Worm (Caenorhabditis elegans) whole organism, L2 larva: ENCODE results near the gene R160.2.

ENCODE experiments used
- C34F6.9 ChIP-seq: fragments of 150-350 bp; optimal IDR thresholded peaks from 2 replicates; lab custom pipeline; 2014; ENCODE audit warnings: missing biosample characterization, missing genetic modification characterization
- F13H6.1 ChIP-seq: sonication (generic microtip); optimal IDR thresholded peaks from 2 replicates; lab custom pipeline; 2016; ENCODE audit warnings: missing genetic modification characterization, missing compliant biosample characterization
- R02D3.7 ChIP-seq: fragments of 150-350 bp; optimal IDR thresholded peaks from 2 replicates; lab custom pipeline; 2014; ENCODE audit warnings: missing biosample characterization, missing genetic modification characterization
- Y55F3AM.14 ChIP-seq: fragments of 200-800 bp; sonication (Bioruptor generic); optimal IDR thresholded peaks from 2 replicates; lab custom pipeline; 2018; ENCODE audit warnings: mild to moderate bottlenecking, missing genetic modification characterization, missing compliant biosample characterization
- ZK546.5 ChIP-seq: sonication (generic microtip); optimal IDR thresholded peaks from 2 replicates; lab custom pipeline; 2017; ENCODE audit warnings: missing biosample characterization, missing genetic modification characterization
- alr-1 ChIP-seq: fragments of 150-350 bp; optimal IDR thresholded peaks from 2 replicates; lab custom pipeline; 2014; ENCODE audit warnings: missing biosample characterization, missing genetic modification characterization
- aly-2 ChIP-seq: fragments of 150-350 bp; optimal IDR thresholded peaks from 2 replicates; lab custom pipeline; 2014; ENCODE audit warnings: missing biosample characterization, missing genetic modification characterization
- blmp-1 ChIP-seq: sonication (generic microtip); optimal IDR thresholded peaks from 2 replicates; lab custom pipeline; 2017; ENCODE audit warnings: missing genetic modification characterization, mild to moderate bottlenecking, missing compliant biosample characterization, antibody characterized with exemption, moderate library complexity; ENCODE audit not compliant: insufficient read depth
- ceh-82 ChIP-seq: fragments of 150-350 bp; optimal IDR thresholded peaks from 2 replicates; lab custom pipeline; 2014; ENCODE audit warnings: missing biosample characterization, missing genetic modification characterization
- dmd-4 ChIP-seq: sonication (generic microtip); optimal IDR thresholded peaks from 2 replicates; lab custom pipeline; 2017; ENCODE audit warnings: missing biosample characterization, missing genetic modification characterization
- egl-27 ChIP-seq: sonication (generic microtip); optimal IDR thresholded peaks from 3 replicates; lab custom pipeline; 2017; ENCODE audit warnings: missing biosample characterization, missing genetic modification reagents, missing genetic modification characterization
- elt-1 ChIP-seq: fragments of 150-350 bp; optimal IDR thresholded peaks from 2 replicates; lab custom pipeline; 2014; ENCODE audit warnings: missing biosample characterization, missing genetic modification characterization
- elt-3 ChIP-seq: sonication (generic microtip); optimal IDR thresholded peaks from 2 replicates; lab custom pipeline; 2017; ENCODE audit warnings: missing biosample characterization, missing genetic modification characterization
- fos-1 ChIP-seq: fragments of 150-350 bp; optimal IDR thresholded peaks from 2 replicates; lab custom pipeline; 2014; ENCODE audit warnings: missing biosample characterization, missing genetic modification characterization
- lin-11 ChIP-seq: fragments of 150-350 bp; sonication (generic microtip); optimal IDR thresholded peaks from 2 replicates; lab custom pipeline; 2014; ENCODE audit warnings: missing biosample characterization, missing genetic modification characterization, inconsistent platforms, mixed read lengths
- lin-13 ChIP-seq: fragments of 150-350 bp; optimal IDR thresholded peaks from 2 replicates; lab custom pipeline; 2014; ENCODE audit warnings: missing biosample characterization, missing genetic modification reagents, missing genetic modification characterization
- lin-39 ChIP-seq: fragments of 150-350 bp; optimal IDR thresholded peaks from 2 replicates; lab custom pipeline; 2014; ENCODE audit warnings: missing biosample characterization, missing genetic modification reagents, missing genetic modification characterization
- lsy-2 ChIP-seq, 2 experiments: fragments of 150-350 bp in 1 of 2; sonication (generic microtip) in 1 of 2; optimal IDR thresholded peaks; 2 replicates each; lab custom pipeline; 2014 to 2017; ENCODE audit warnings: missing biosample characterization in 2 of 2, missing genetic modification characterization in 2 of 2
- mab-5 ChIP-seq: fragments of 150-350 bp; optimal IDR thresholded peaks from 2 replicates; lab custom pipeline; 2014; ENCODE audit warnings: missing biosample characterization, missing genetic modification characterization
- mbf-1 ChIP-seq: sonication (generic microtip); optimal IDR thresholded peaks from 2 replicates; lab custom pipeline; 2017; ENCODE audit warnings: missing biosample characterization, missing genetic modification characterization
- mdl-1 ChIP-seq, 2 experiments: fragments of 150-350 bp in 1 of 2; sonication (generic microtip) in 1 of 2; optimal IDR thresholded peaks; 2 replicates each; lab custom pipeline; 2017; ENCODE audit warnings: missing biosample characterization in 2 of 2, missing genetic modification characterization in 2 of 2
- nhr-10 ChIP-seq: sonication (generic microtip); optimal IDR thresholded peaks from 2 replicates; lab custom pipeline; 2017; ENCODE audit warnings: missing biosample characterization, missing genetic modification characterization
- nhr-11 ChIP-seq: fragments of 150-350 bp; optimal IDR thresholded peaks from 2 replicates; lab custom pipeline; 2014; ENCODE audit warnings: missing biosample characterization, missing genetic modification characterization
- nhr-12 ChIP-seq: fragments of 150-350 bp; optimal IDR thresholded peaks from 2 replicates; lab custom pipeline; 2014; ENCODE audit warnings: missing biosample characterization, missing genetic modification characterization
- nhr-129 ChIP-seq: fragments of 150-350 bp; optimal IDR thresholded peaks from 2 replicates; lab custom pipeline; 2014; ENCODE audit warnings: missing biosample characterization, missing genetic modification characterization
- nhr-21 ChIP-seq: fragments of 150-350 bp; optimal IDR thresholded peaks from 2 replicates; lab custom pipeline; 2014; ENCODE audit warnings: missing biosample characterization, missing genetic modification characterization
- nhr-23 ChIP-seq: fragments of 150-350 bp; optimal IDR thresholded peaks from 2 replicates; lab custom pipeline; 2014; ENCODE audit warnings: missing biosample characterization, missing genetic modification reagents, missing genetic modification characterization
- nhr-237 ChIP-seq: fragments of 150-350 bp; optimal IDR thresholded peaks from 2 replicates; lab custom pipeline; 2014; ENCODE audit warnings: missing biosample characterization, missing genetic modification characterization
- nhr-6 ChIP-seq: fragments of 150-350 bp; optimal IDR thresholded peaks from 2 replicates; lab custom pipeline; 2014; ENCODE audit warnings: missing biosample characterization, missing genetic modification characterization
- nhr-77 ChIP-seq: fragments of 150-350 bp; optimal IDR thresholded peaks from 2 replicates; lab custom pipeline; 2014; ENCODE audit warnings: missing biosample characterization, missing genetic modification characterization
- peb-1 ChIP-seq: fragments of 150-350 bp; optimal IDR thresholded peaks from 2 replicates; lab custom pipeline; 2014; ENCODE audit warnings: missing biosample characterization, missing genetic modification characterization
- sem-4 ChIP-seq: fragments of 150-350 bp; optimal IDR thresholded peaks from 2 replicates; lab custom pipeline; 2014; ENCODE audit warnings: missing biosample characterization, missing genetic modification reagents, missing genetic modification characterization
- skn-1 ChIP-seq: sonication (generic microtip); optimal IDR thresholded peaks from 2 replicates; lab custom pipeline; 2017; ENCODE audit warnings: missing biosample characterization, missing genetic modification characterization
- sma-3 ChIP-seq: sonication (generic microtip); optimal IDR thresholded peaks from 2 replicates; lab custom pipeline; 2016; ENCODE audit warnings: missing genetic modification reagents, missing genetic modification characterization, missing compliant biosample characterization
- sma-9 ChIP-seq, 2 experiments: fragments of 150-350 bp in 1 of 2; sonication (generic microtip) in 1 of 2; optimal IDR thresholded peaks; 2 replicates each; lab custom pipeline; 2014 to 2016; ENCODE audit warnings: missing genetic modification characterization in 2 of 2, mild to moderate bottlenecking in 1 of 2, missing biosample characterization in 1 of 2, missing compliant biosample characterization in 1 of 2, missing genetic modification reagents in 1 of 2, moderate library complexity in 1 of 2
- snpc-4 ChIP-seq: fragments of 150-350 bp; optimal IDR thresholded peaks from 2 replicates; lab custom pipeline; 2014; ENCODE audit warnings: missing biosample characterization, missing genetic modification characterization
- unc-39 ChIP-seq: fragments of 150-350 bp; optimal IDR thresholded peaks from 2 replicates; lab custom pipeline; 2014; ENCODE audit warnings: missing biosample characterization, missing genetic modification characterization
- unc-55 ChIP-seq: fragments of 150-350 bp; sonication (generic microtip); optimal IDR thresholded peaks from 3 replicates; lab custom pipeline; 2014; ENCODE audit warnings: missing biosample characterization, missing genetic modification reagents, missing genetic modification characterization
- unc-62 ChIP-seq: fragments of 150-350 bp; optimal IDR thresholded peaks from 2 replicates; lab custom pipeline; 2014; ENCODE audit warnings: missing biosample characterization, missing genetic modification reagents, missing genetic modification characterization
- zag-1 ChIP-seq: fragments of 150-350 bp; optimal IDR thresholded peaks from 2 replicates; lab custom pipeline; 2014; ENCODE audit warnings: missing biosample characterization, missing genetic modification characterization
- ztf-1 ChIP-seq: fragments of 200-800 bp; sonication (Bioruptor generic); conservative IDR thresholded peaks from 2 replicates; pipeline ENCODE4 v1.3.6; 2022; ENCODE audit warnings: missing genetic modification characterization, missing compliant biosample characterization
- ztf-11 ChIP-seq: sonication (generic microtip); optimal IDR thresholded peaks from 2 replicates; lab custom pipeline; 2017; ENCODE audit warnings: missing biosample characterization, missing genetic modification characterization
- ztf-4 ChIP-seq: fragments of 150-350 bp; optimal IDR thresholded peaks from 2 replicates; lab custom pipeline; 2014; ENCODE audit warnings: missing biosample characterization, missing genetic modification characterization

R160.2 gene

ce11 chrX:4404717-4405116 is 28.0 kb upstream of the R160.2 start:
- TF ChIP-seq mbf-1 (no peak), lin-39 (tag; lab: Kevin White, UChicago) (no peak), lsy-2 (tag; optimal IDR thresholded peaks at IDR 0.05; lab: Kevin White, UChicago) (no peak), lin-13 (no peak), nhr-129 (tag; lab: Kevin White, UChicago) (no peak), skn-1 (tag; lab: Kevin White, UChicago) (no peak), dmd-4 (tag; lab: Kevin White, UChicago) (no peak), elt-3 (tag; lab: Kevin White, UChicago) (no peak), blmp-1 (tag; lab: Kevin White, UChicago) (no peak), ztf-11 (tag; lab: Kevin White, UChicago) (no peak), R02D3.7 (tag; lab: Kevin White, UChicago) (no peak), unc-55 (peak; percentile 9), unc-62 (GFP tag; lab: Kevin White, UChicago) (no peak), aly-2 (tag; lab: Kevin White, UChicago) (no peak), ZK546.5 (tag; lab: Kevin White, UChicago) (no peak), nhr-21 (tag; lab: Kevin White, UChicago) (no peak), nhr-11 (tag; lab: Kevin White, UChicago) (no peak), mab-5 (tag; lab: Kevin White, UChicago) (peak; percentile 44), nhr-23 (tag; lab: Kevin White, UChicago) (no peak), fos-1 (tag; lab: Kevin White, UChicago) (no peak), F13H6.1 (tag; lab: Kevin White, UChicago) (no peak), lin-11 (tag; lab: Kevin White, UChicago) (no peak), nhr-10 (tag; lab: Kevin White, UChicago) (no peak), ztf-1 (no peak), elt-1 (tag; lab: Kevin White, UChicago) (no peak), unc-39 (no peak), ztf-4 (tag; lab: Kevin White, UChicago) (no peak), nhr-77 (tag; lab: Kevin White, UChicago) (no peak), sma-9 (GFP tag; optimal IDR thresholded peaks at IDR 0.05; lab: Kevin White, UChicago) (peak; percentile 19), sma-9 (tag; optimal IDR thresholded peaks at IDR 0.05; lab: Kevin White, UChicago) (no peak), nhr-237 (tag; lab: Kevin White, UChicago) (no peak), nhr-12 (tag; lab: Kevin White, UChicago) (no peak), Y55F3AM.14 (GFP tag; lab: Kevin White, UChicago) (no peak), sma-3 (GFP tag; lab: Kevin White, UChicago) (no peak), peb-1 (tag; lab: Kevin White, UChicago) (no peak), alr-1 (tag; lab: Kevin White, UChicago) (no peak), snpc-4 (tag; lab: Kevin White, UChicago) (no peak), C34F6.9 (tag; lab: Kevin White, UChicago) (no peak), zag-1 (tag; lab: Kevin White, UChicago) (peak; percentile 8), nhr-6 (tag; lab: Kevin White, UChicago) (no peak), egl-27 (tag; lab: Kevin White, UChicago) (no peak), mdl-1 (tag; optimal IDR thresholded peaks at IDR 0.05; lab: Kevin White, UChicago) (peak in 1 of 2 experiments; percentile 24)
- TF ChIP-seq, all 48 proteins: peak for 5

DNA sequence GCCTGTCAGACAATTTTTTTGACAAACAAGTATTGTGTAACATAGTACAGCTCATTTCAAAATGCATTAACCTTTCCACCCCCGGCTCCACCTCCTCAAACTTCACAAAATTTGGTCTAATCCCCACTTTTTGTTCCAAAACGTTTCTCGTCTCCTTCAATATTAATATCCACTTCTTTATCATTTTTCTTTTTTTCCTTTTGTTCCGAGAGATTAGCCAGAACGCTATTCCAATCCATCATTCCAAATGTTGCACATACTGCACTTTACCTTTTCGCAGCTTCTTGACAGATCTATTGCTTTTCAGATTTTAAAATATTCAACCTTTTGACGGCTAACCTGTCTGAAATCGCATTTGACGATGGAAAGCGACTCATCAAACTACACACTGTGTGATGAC is 26.2 kb upstream of the R160.2 start, which contains the start of gene D1079.1:
D1079.1 (plus strand) TSS at position 301 of the 400 bp plus-strand sequence.
- TF ChIP-seq unc-55 (peak; percentile 31), zag-1 (tag; lab: Kevin White, UChicago) (no peak)

ce11 chrX:4400296-4400695 is 23.6 kb upstream of the R160.2 start:
- TF ChIP-seq ceh-82 = no peak
- TF ChIP-seq ztf-4 (tag; lab: Kevin White, UChicago) = no peak
- no peak for TF ChIP-seq unc-39
- no peak for TF ChIP-seq nhr-6 (tag; lab: Kevin White, UChicago)
- no peak for TF ChIP-seq nhr-23 (tag; lab: Kevin White, UChicago)
- TF ChIP-seq nhr-21 (tag; lab: Kevin White, UChicago) = no peak
- TF ChIP-seq sem-4 (tag; lab: Kevin White, UChicago) = no peak
- no peak for TF ChIP-seq ZK546.5 (tag; lab: Kevin White, UChicago)
- no peak for TF ChIP-seq snpc-4 (tag; lab: Kevin White, UChicago)
- TF ChIP-seq C34F6.9 (tag; lab: Kevin White, UChicago) = no peak
